Worm (Caenorhabditis elegans) whole organism, L4 larva: ENCODE measurements around the gene F17E5.2.

Source experiments
- F10B5.3 ChIP-seq: sonication (generic microtip); optimal IDR thresholded peaks from 2 replicates; lab custom pipeline; 2016; ENCODE audit warnings: mild to moderate bottlenecking, missing genetic modification characterization, missing compliant biosample characterization
- F37D6.2 ChIP-seq: sonication (generic microtip); optimal IDR thresholded peaks from 2 replicates; lab custom pipeline; 2016; ENCODE audit warnings: mild to moderate bottlenecking, missing genetic modification characterization, missing compliant biosample characterization
- R02D3.7 ChIP-seq: fragments of 150-350 bp; sonication (generic microtip); optimal IDR thresholded peaks from 3 replicates; lab custom pipeline; 2014; ENCODE audit warnings: missing biosample characterization, missing genetic modification characterization
- T20F7.1 ChIP-seq: fragments of 200-800 bp; sonication (Bioruptor generic); optimal IDR thresholded peaks from 2 replicates; lab custom pipeline; 2018; ENCODE audit warnings: mild to moderate bottlenecking, missing genetic modification characterization, missing compliant biosample characterization
- Y105C5A.15 ChIP-seq: fragments of 200-800 bp; sonication (Bioruptor generic); IDR thresholded peaks from 2 replicates; pipeline ENCODE4 v1.3.6; 2022; ENCODE audit warnings: missing genetic modification characterization, missing compliant biosample characterization
- Y75B8A.6 ChIP-seq: fragments of 200-800 bp; sonication (Bioruptor generic); IDR thresholded peaks from 2 replicates; pipeline ENCODE4 v1.3.6; 2022; ENCODE audit warnings: missing genetic modification reagents, missing genetic modification characterization, missing compliant biosample characterization
- ama-1 ChIP-seq: fragments of 150-350 bp; optimal IDR thresholded peaks from 2 replicates; lab custom pipeline; 2014; ENCODE audit warnings: inconsistent platforms, mixed read lengths
- arid-1 ChIP-seq: fragments of 200-800 bp; sonication (Bioruptor generic); conservative IDR thresholded peaks from 2 replicates; pipeline ENCODE4 v1.3.6; 2022; ENCODE audit warnings: missing genetic modification reagents, missing genetic modification characterization, missing compliant biosample characterization
- ceh-20 ChIP-seq: fragments of 200-800 bp; sonication (Bioruptor generic); IDR thresholded peaks from 2 replicates; pipeline ENCODE4 v1.3.6; 2022; ENCODE audit warnings: missing genetic modification reagents, missing genetic modification characterization, missing compliant biosample characterization
- ceh-32 ChIP-seq: sonication (generic microtip); optimal IDR thresholded peaks from 2 replicates; lab custom pipeline; 2016; ENCODE audit warnings: mild to moderate bottlenecking, missing genetic modification characterization, missing compliant biosample characterization; ENCODE audit not compliant: poor library complexity
- ces-1 ChIP-seq: fragments of 150-350 bp; sonication (generic microtip); optimal IDR thresholded peaks from 4 replicates; lab custom pipeline; 2014; ENCODE audit warnings: missing biosample characterization, missing genetic modification reagents, missing genetic modification characterization
- ctbp-1 ChIP-seq: fragments of 200-800 bp; sonication (Bioruptor generic); IDR thresholded peaks from 2 replicates; pipeline ENCODE4 v1.3.6; 2022; ENCODE audit warnings: missing genetic modification reagents, missing genetic modification characterization, missing compliant biosample characterization
- daf-8 ChIP-seq: fragments of 200-800 bp; sonication (Bioruptor generic); IDR thresholded peaks from 2 replicates; pipeline ENCODE4 v1.3.6; 2022; ENCODE audit warnings: missing genetic modification characterization, missing compliant biosample characterization
- dmd-9 ChIP-seq: fragments of 200-800 bp; sonication (Bioruptor generic); IDR thresholded peaks from 2 replicates; pipeline ENCODE4 v1.3.6; 2022; ENCODE audit warnings: missing genetic modification reagents, missing genetic modification characterization, missing compliant biosample characterization
- dpl-1 ChIP-seq: fragments of 150-350 bp; optimal IDR thresholded peaks from 2 replicates; lab custom pipeline; 2014; ENCODE audit warnings: missing biosample characterization, missing genetic modification reagents, missing genetic modification characterization
- dve-1 ChIP-seq: sonication (generic microtip); optimal IDR thresholded peaks from 2 replicates; lab custom pipeline; 2017; ENCODE audit warnings: antibody characterized with exemption, mild to moderate bottlenecking, missing genetic modification characterization, missing compliant biosample characterization; ENCODE audit not compliant: insufficient read depth
- egl-27 ChIP-seq: sonication (generic microtip); optimal IDR thresholded peaks from 3 replicates; lab custom pipeline; 2017; ENCODE audit warnings: missing biosample characterization, missing genetic modification reagents, missing genetic modification characterization
- egl-43 ChIP-seq: fragments of 200-800 bp; sonication (Bioruptor generic); IDR thresholded peaks from 2 replicates; pipeline ENCODE4 v1.3.6; 2022; ENCODE audit warnings: missing genetic modification reagents, missing genetic modification characterization, missing compliant biosample characterization
- fkh-10 ChIP-seq: fragments of 150-350 bp; optimal IDR thresholded peaks from 2 replicates; lab custom pipeline; 2014; ENCODE audit warnings: missing biosample characterization, missing genetic modification reagents, missing genetic modification characterization
- fos-1 ChIP-seq: fragments of 150-350 bp; optimal IDR thresholded peaks from 2 replicates; lab custom pipeline; 2014; ENCODE audit warnings: missing biosample characterization, missing genetic modification characterization
- gei-8 ChIP-seq: fragments of 200-800 bp; sonication (Bioruptor generic); optimal IDR thresholded peaks from 2 replicates; lab custom pipeline; 2018; ENCODE audit warnings: mild to moderate bottlenecking, missing genetic modification characterization, missing compliant biosample characterization
- hlh-11 ChIP-seq: fragments of 200-800 bp; sonication (Bioruptor generic); optimal IDR thresholded peaks from 2 replicates; lab custom pipeline; 2018; ENCODE audit warnings: mild to moderate bottlenecking, missing genetic modification characterization, missing compliant biosample characterization
- hmg-1.1 ChIP-seq: fragments of 200-800 bp; sonication (Bioruptor generic); IDR thresholded peaks from 2 replicates; pipeline ENCODE4 v1.3.6; 2022; ENCODE audit warnings: missing genetic modification reagents, missing genetic modification characterization, missing compliant biosample characterization
- jun-1 ChIP-seq: fragments of 150-350 bp; optimal IDR thresholded peaks from 2 replicates; lab custom pipeline; 2014; ENCODE audit warnings: missing biosample characterization, missing genetic modification reagents, missing genetic modification characterization
- lin-1 ChIP-seq: fragments of 200-800 bp; sonication (Bioruptor generic); IDR thresholded peaks from 2 replicates; pipeline ENCODE4 v1.3.6; 2022; ENCODE audit warnings: missing genetic modification reagents, missing genetic modification characterization, missing compliant biosample characterization
- lin-13 ChIP-seq: fragments of 150-350 bp; optimal IDR thresholded peaks from 2 replicates; lab custom pipeline; 2014; ENCODE audit warnings: missing biosample characterization, missing genetic modification reagents, missing genetic modification characterization
- lin-15B ChIP-seq: fragments of 150-350 bp; sonication (generic microtip); optimal IDR thresholded peaks from 3 replicates; lab custom pipeline; 2014; ENCODE audit warnings: missing biosample characterization, missing genetic modification characterization
- lin-39 ChIP-seq: fragments of 150-350 bp; optimal IDR thresholded peaks from 2 replicates; lab custom pipeline; 2014; ENCODE audit warnings: missing biosample characterization, missing genetic modification reagents, missing genetic modification characterization
- madf-5 ChIP-seq, 2 experiments: fragments of 200-800 bp; sonication (Bioruptor generic); IDR thresholded peaks; 2 replicates each; pipeline ENCODE4 v1.3.6; 2022; ENCODE audit warnings: missing compliant biosample characterization in 2 of 2, missing genetic modification characterization in 2 of 2
- mdl-1 ChIP-seq, 2 experiments: fragments of 150-350 bp in 1 of 2; sonication (generic microtip) in 1 of 2; optimal IDR thresholded peaks; 2 replicates each; lab custom pipeline; 2014 to 2017; ENCODE audit warnings: missing biosample characterization in 2 of 2, missing genetic modification characterization in 2 of 2
- mdt-29 ChIP-seq: fragments of 200-800 bp; sonication (Bioruptor generic); IDR thresholded peaks from 2 replicates; pipeline ENCODE4 v1.3.6; 2022; ENCODE audit warnings: missing genetic modification reagents, missing genetic modification characterization, missing compliant biosample characterization
- mep-1 ChIP-seq: fragments of 150-350 bp; sonication (generic microtip); optimal IDR thresholded peaks from 3 replicates; lab custom pipeline; 2014; ENCODE audit warnings: missing biosample characterization, missing genetic modification characterization
- mes-2 ChIP-seq: sonication (generic microtip); optimal IDR thresholded peaks from 2 replicates; lab custom pipeline; 2016; ENCODE audit warnings: missing genotype, mild to moderate bottlenecking, missing genetic modification characterization, missing compliant biosample characterization; ENCODE audit not compliant: poor library complexity, severe bottlenecking
- nhr-10 ChIP-seq: fragments of 150-350 bp; optimal IDR thresholded peaks from 2 replicates; lab custom pipeline; 2014; ENCODE audit warnings: missing biosample characterization, missing genetic modification characterization
- nhr-102 ChIP-seq: sonication (generic microtip); optimal IDR thresholded peaks from 2 replicates; lab custom pipeline; 2016; ENCODE audit warnings: mild to moderate bottlenecking, missing genetic modification characterization, moderate library complexity, missing compliant biosample characterization
- nhr-11 ChIP-seq: fragments of 150-350 bp; optimal IDR thresholded peaks from 2 replicates; lab custom pipeline; 2014; ENCODE audit warnings: missing biosample characterization, missing genetic modification characterization
- nhr-237 ChIP-seq: sonication (generic microtip); optimal IDR thresholded peaks from 2 replicates; lab custom pipeline; 2017; ENCODE audit warnings: missing biosample characterization, missing genetic modification characterization
- nhr-25 ChIP-seq: sonication (generic microtip); optimal IDR thresholded peaks from 2 replicates; lab custom pipeline; 2017; ENCODE audit warnings: missing genetic modification characterization, mild to moderate bottlenecking, missing compliant biosample characterization, antibody characterized with exemption, moderate library complexity, borderline replicate concordance; ENCODE audit not compliant: insufficient read depth
- nhr-28 ChIP-seq: fragments of 150-350 bp; optimal IDR thresholded peaks from 2 replicates; lab custom pipeline; 2014; ENCODE audit warnings: missing biosample characterization, missing genetic modification characterization
- nhr-48 ChIP-seq: sonication (generic microtip); optimal IDR thresholded peaks from 2 replicates; lab custom pipeline; 2016; ENCODE audit warnings: mild to moderate bottlenecking, missing genetic modification characterization, missing compliant biosample characterization
- nhr-6 ChIP-seq: fragments of 150-350 bp; optimal IDR thresholded peaks from 2 replicates; lab custom pipeline; 2014; ENCODE audit warnings: missing biosample characterization, missing genetic modification characterization
- set-16 ChIP-seq: fragments of 200-800 bp; sonication (Bioruptor generic); IDR thresholded peaks from 2 replicates; pipeline ENCODE4 v1.3.6; 2022; ENCODE audit warnings: missing genetic modification reagents, missing genetic modification characterization, missing compliant biosample characterization
- snpc-4 ChIP-seq: fragments of 150-350 bp; optimal IDR thresholded peaks from 2 replicates; lab custom pipeline; 2014; ENCODE audit warnings: missing biosample characterization, missing genetic modification characterization
- spr-1 ChIP-seq: sonication (generic microtip); optimal IDR thresholded peaks from 2 replicates; lab custom pipeline; 2016; ENCODE audit warnings: mild to moderate bottlenecking, missing genetic modification characterization, missing compliant biosample characterization
- tra-1 ChIP-seq: fragments of 200-800 bp; sonication (Bioruptor generic); IDR thresholded peaks from 2 replicates; pipeline ENCODE4 v1.3.6; 2022; ENCODE audit warnings: missing genetic modification reagents, missing genetic modification characterization, missing compliant biosample characterization
- unc-39 ChIP-seq: sonication (generic microtip); optimal IDR thresholded peaks from 2 replicates; lab custom pipeline; 2017; ENCODE audit warnings: missing biosample characterization, missing genetic modification characterization
- vab-7 ChIP-seq: fragments of 200-800 bp; sonication (Bioruptor generic); IDR thresholded peaks from 2 replicates; pipeline ENCODE4 v1.3.6; 2022; ENCODE audit warnings: missing genetic modification reagents, missing genetic modification characterization, missing compliant biosample characterization
- zfp-2 ChIP-seq: sonication (generic microtip); optimal IDR thresholded peaks from 2 replicates; lab custom pipeline; 2016; ENCODE audit warnings: mild to moderate bottlenecking, missing genetic modification characterization, missing compliant biosample characterization
- zfp-3 ChIP-seq: fragments of 200-800 bp; sonication (Bioruptor generic); conservative IDR thresholded peaks from 2 replicates; pipeline ENCODE4 v1.3.6; 2022; ENCODE audit warnings: missing genetic modification reagents, missing genetic modification characterization, missing compliant biosample characterization
- zip-11 ChIP-seq: fragments of 200-800 bp; sonication (Bioruptor generic); IDR thresholded peaks from 2 replicates; pipeline ENCODE4 v1.3.6; 2022; ENCODE audit warnings: missing genetic modification characterization, missing compliant biosample characterization
- ztf-7 ChIP-seq: fragments of 150-350 bp; optimal IDR thresholded peaks from 2 replicates; lab custom pipeline; 2014; ENCODE audit warnings: missing biosample characterization, missing genetic modification characterization

F17E5.2 gene

ce11 chrX:12393786-12394308 lies at the start of gene F17E5.2:
F17E5.2 (plus strand) TSS chrX:12394258.
- TF ChIP-seq T20F7.1 (GFP tag; lab: Kevin White, UChicago) (peak; percentile 74), zip-11 (GFP tag; lab: Robert Waterston, UW) (no peak), spr-1 (tag; lab: Kevin White, UChicago) (peak; percentile 84), unc-39 (tag; lab: Kevin White, UChicago) (no peak), dpl-1 (GFP tag; lab: Kevin White, UChicago) (peak; percentile 85), Y105C5A.15 (GFP tag; lab: Robert Waterston, UW) (no peak), zfp-3 (peak; percentile 81; the same call in 1 of the 2 replicates), fkh-10 (GFP tag; lab: Kevin White, UChicago) (peak; percentile 97), nhr-237 (tag; lab: Kevin White, UChicago) (peak; percentile 15), snpc-4 (peak; percentile 4), tra-1 (GFP tag; lab: Robert Waterston, UW) (peak; percentile 47; the same call in 1 of the 2 replicates), hmg-1.1 (GFP tag; lab: Robert Waterston, UW) (peak; percentile 96), vab-7 (GFP tag; lab: Robert Waterston, UW) (no peak; the same call in 1 of the 2 replicates), lin-15B (no peak), mdl-1 (tag; optimal IDR thresholded peaks at IDR 0.05; lab: Kevin White, UChicago) (peak; percentile 48 to 86), ces-1 (GFP tag; lab: Kevin White, UChicago) (no peak), lin-39 (tag; lab: Kevin White, UChicago) (no peak), set-16 (GFP tag; lab: Robert Waterston, UW) (no peak), daf-8 (GFP tag; lab: Robert Waterston, UW) (no peak), hlh-11 (peak; percentile 97), egl-43 (GFP tag; lab: Robert Waterston, UW) (no peak), ctbp-1 (peak; percentile 94), ama-1 (no peak), F10B5.3 (tag; lab: Kevin White, UChicago) (peak; percentile 63), dmd-9 (GFP tag; lab: Robert Waterston, UW) (peak; percentile 62; the same call in 1 of the 2 replicates), ztf-7 (tag; lab: Kevin White, UChicago) (peak; percentile 89), arid-1 (GFP tag; lab: Robert Waterston, UW) (0 out of 2 replicates have a peak, but pooled peaks have one; percentile 60), Y75B8A.6 (GFP tag; lab: Robert Waterston, UW) (no peak), egl-27 (peak; percentile 16), lin-1 (peak; percentile 75), nhr-28 (tag; lab: Kevin White, UChicago) (peak; percentile 96), mep-1 (tag; lab: Kevin White, UChicago) (peak; percentile 98), F37D6.2 (tag; lab: Kevin White, UChicago) (peak; percentile 89), ceh-20 (peak; percentile 73), R02D3.7 (tag; lab: Kevin White, UChicago) (no peak), nhr-11 (tag; lab: Kevin White, UChicago) (peak; percentile 97), gei-8 (GFP tag; lab: Kevin White, UChicago) (peak; percentile 38), nhr-102 (tag; lab: Kevin White, UChicago) (peak; percentile 91), fos-1 (no peak), zfp-2 (tag; lab: Kevin White, UChicago) (no peak), dve-1 (tag; lab: Kevin White, UChicago) (peak; percentile 98), mes-2 (tag; lab: Kevin White, UChicago) (peak; percentile 96), nhr-48 (peak; percentile 79), nhr-10 (tag; lab: Kevin White, UChicago) (peak; percentile 29), madf-5 (GFP tag; IDR thresholded peaks at IDR 0.05; lab: Robert Waterston, UW) (no peak), nhr-6 (tag; lab: Kevin White, UChicago) (peak; percentile 92), mdt-29 (GFP tag; lab: Robert Waterston, UW) (no peak), lin-13 (peak; percentile 91), nhr-25 (tag; lab: Kevin White, UChicago) (peak; percentile 12), ceh-32 (peak; percentile 37), jun-1 (tag; lab: Kevin White, UChicago) (peak; percentile 68)
